Worm (Caenorhabditis elegans) whole organism, L4 larva: Measurements from ENCODE around the gene bli-6.
A peak's percentile ranks its signal among the peaks of the same experiment; 100 is the strongest.

Experiments
- F37D6.2 ChIP-seq: sonication (generic microtip); optimal IDR thresholded peaks from 2 replicates; lab custom pipeline; 2016; ENCODE audit warnings: mild to moderate bottlenecking, missing genetic modification characterization, missing compliant biosample characterization
- T20F7.1 ChIP-seq: fragments of 200-800 bp; sonication (Bioruptor generic); optimal IDR thresholded peaks from 2 replicates; lab custom pipeline; 2018; ENCODE audit warnings: mild to moderate bottlenecking, missing genetic modification characterization, missing compliant biosample characterization
- aly-2 ChIP-seq: sonication (generic microtip); optimal IDR thresholded peaks from 2 replicates; lab custom pipeline; 2018; ENCODE audit warnings: missing biosample characterization, missing genetic modification characterization
- attf-4 ChIP-seq: sonication (generic microtip); optimal IDR thresholded peaks from 3 replicates; lab custom pipeline; 2017; ENCODE audit warnings: missing biosample characterization, missing genetic modification characterization
- ceh-20 ChIP-seq: fragments of 200-800 bp; sonication (Bioruptor generic); IDR thresholded peaks from 2 replicates; pipeline ENCODE4 v1.3.6; 2022; ENCODE audit warnings: missing genetic modification reagents, missing genetic modification characterization, missing compliant biosample characterization
- ceh-62 ChIP-seq: sonication (generic microtip); optimal IDR thresholded peaks from 2 replicates; lab custom pipeline; 2017; ENCODE audit warnings: missing biosample characterization, missing genetic modification characterization
- cey-2 ChIP-seq: sonication (generic microtip); optimal IDR thresholded peaks from 3 replicates; lab custom pipeline; 2017; ENCODE audit warnings: missing genetic modification characterization, mild to moderate bottlenecking, missing compliant biosample characterization, antibody characterized with exemption, borderline replicate concordance; ENCODE audit not compliant: insufficient read depth
- ctbp-1 ChIP-seq: fragments of 200-800 bp; sonication (Bioruptor generic); IDR thresholded peaks from 2 replicates; pipeline ENCODE4 v1.3.6; 2022; ENCODE audit warnings: missing genetic modification reagents, missing genetic modification characterization, missing compliant biosample characterization
- daf-16 ChIP-seq, 3 experiments: sonication (generic microtip); optimal IDR thresholded peaks; 2 replicates each; lab custom pipeline; 2016 to 2017; ENCODE audit warnings: missing genetic modification characterization in 3 of 3, missing genetic modification reagents in 3 of 3, mild to moderate bottlenecking in 2 of 3, missing compliant biosample characterization in 2 of 3, missing biosample characterization in 1 of 3, moderate library complexity in 1 of 3
- dmd-8 ChIP-seq: fragments of 200-800 bp; sonication (Bioruptor generic); IDR thresholded peaks from 2 replicates; pipeline ENCODE4 v1.3.6; 2022; ENCODE audit warnings: missing genetic modification characterization, missing compliant biosample characterization
- dmd-9 ChIP-seq: fragments of 200-800 bp; sonication (Bioruptor generic); IDR thresholded peaks from 2 replicates; pipeline ENCODE4 v1.3.6; 2022; ENCODE audit warnings: missing genetic modification reagents, missing genetic modification characterization, missing compliant biosample characterization
- dpl-1 ChIP-seq: fragments of 150-350 bp; optimal IDR thresholded peaks from 2 replicates; lab custom pipeline; 2014; ENCODE audit warnings: missing biosample characterization, missing genetic modification reagents, missing genetic modification characterization
- duxl-1 ChIP-seq: sonication (generic microtip); optimal IDR thresholded peaks from 2 replicates; lab custom pipeline; 2016; ENCODE audit warnings: mild to moderate bottlenecking, missing genetic modification characterization, moderate library complexity, missing compliant biosample characterization; ENCODE audit not compliant: poor library complexity
- fkh-10 ChIP-seq: fragments of 150-350 bp; optimal IDR thresholded peaks from 2 replicates; lab custom pipeline; 2014; ENCODE audit warnings: missing biosample characterization, missing genetic modification reagents, missing genetic modification characterization
- hlh-30 ChIP-seq: sonication (generic microtip); optimal IDR thresholded peaks from 2 replicates; lab custom pipeline; 2017; ENCODE audit warnings: antibody characterized with exemption, mild to moderate bottlenecking, missing genetic modification characterization, missing compliant biosample characterization; ENCODE audit not compliant: insufficient read depth
- lin-1 ChIP-seq: fragments of 200-800 bp; sonication (Bioruptor generic); IDR thresholded peaks from 2 replicates; pipeline ENCODE4 v1.3.6; 2022; ENCODE audit warnings: missing genetic modification reagents, missing genetic modification characterization, missing compliant biosample characterization
- lin-39 ChIP-seq: fragments of 150-350 bp; optimal IDR thresholded peaks from 2 replicates; lab custom pipeline; 2014; ENCODE audit warnings: missing biosample characterization, missing genetic modification reagents, missing genetic modification characterization
- lsy-2 ChIP-seq, 2 experiments: fragments of 150-350 bp in 1 of 2; sonication (generic microtip) in 1 of 2; optimal IDR thresholded peaks; 2 replicates each; lab custom pipeline; 2014 to 2017; ENCODE audit warnings: missing biosample characterization in 2 of 2, missing genetic modification characterization in 2 of 2
- madf-5 ChIP-seq, 2 experiments: fragments of 200-800 bp; sonication (Bioruptor generic); IDR thresholded peaks; 2 replicates each; pipeline ENCODE4 v1.3.6; 2022; ENCODE audit warnings: missing compliant biosample characterization in 2 of 2, missing genetic modification characterization in 2 of 2
- nhr-102 ChIP-seq: sonication (generic microtip); optimal IDR thresholded peaks from 2 replicates; lab custom pipeline; 2016; ENCODE audit warnings: mild to moderate bottlenecking, missing genetic modification characterization, moderate library complexity, missing compliant biosample characterization
- nhr-11 ChIP-seq: fragments of 150-350 bp; optimal IDR thresholded peaks from 2 replicates; lab custom pipeline; 2014; ENCODE audit warnings: missing biosample characterization, missing genetic modification characterization
- nhr-111 ChIP-seq: fragments of 200-800 bp; sonication (Bioruptor generic); optimal IDR thresholded peaks from 2 replicates; lab custom pipeline; 2018; ENCODE audit warnings: mild to moderate bottlenecking, missing genetic modification characterization, missing compliant biosample characterization
- nhr-25 ChIP-seq: sonication (generic microtip); optimal IDR thresholded peaks from 2 replicates; lab custom pipeline; 2017; ENCODE audit warnings: missing genetic modification characterization, mild to moderate bottlenecking, missing compliant biosample characterization, antibody characterized with exemption, moderate library complexity, borderline replicate concordance; ENCODE audit not compliant: insufficient read depth
- nhr-42 ChIP-seq: fragments of 200-800 bp; sonication (Bioruptor generic); IDR thresholded peaks from 2 replicates; pipeline ENCODE4 v1.3.6; 2022; ENCODE audit warnings: missing genetic modification characterization, missing compliant biosample characterization
- nhr-6 ChIP-seq: fragments of 150-350 bp; optimal IDR thresholded peaks from 2 replicates; lab custom pipeline; 2014; ENCODE audit warnings: missing biosample characterization, missing genetic modification characterization
- set-16 ChIP-seq: fragments of 200-800 bp; sonication (Bioruptor generic); IDR thresholded peaks from 2 replicates; pipeline ENCODE4 v1.3.6; 2022; ENCODE audit warnings: missing genetic modification reagents, missing genetic modification characterization, missing compliant biosample characterization
- snpc-1.2 ChIP-seq: fragments of 200-800 bp; sonication (Bioruptor generic); IDR thresholded peaks from 2 replicates; pipeline ENCODE4 v1.3.6; 2022; ENCODE audit warnings: missing genetic modification reagents, missing genetic modification characterization, missing compliant biosample characterization
- tag-97 ChIP-seq: fragments of 200-800 bp; sonication (Bioruptor generic); IDR thresholded peaks from 2 replicates; pipeline ENCODE4 v1.3.6; 2022; ENCODE audit warnings: missing genetic modification characterization, missing compliant biosample characterization
- tra-1 ChIP-seq: fragments of 200-800 bp; sonication (Bioruptor generic); IDR thresholded peaks from 2 replicates; pipeline ENCODE4 v1.3.6; 2022; ENCODE audit warnings: missing genetic modification reagents, missing genetic modification characterization, missing compliant biosample characterization
- unc-62 ChIP-seq, 3 experiments: fragments of 150-350 bp in 1 of 3; sonication (generic microtip); optimal IDR thresholded peaks in 2 of 3; peaks in 1 of 3; 1 replicate in 1 of 3; 2 replicates in 2 of 3; lab custom pipeline; 2014 to 2017; ENCODE audit warnings: missing biosample characterization in 3 of 3, missing genetic modification characterization in 3 of 3, missing genetic modification reagents in 3 of 3, missing genotype in 1 of 3

bli-6 gene

DNA sequence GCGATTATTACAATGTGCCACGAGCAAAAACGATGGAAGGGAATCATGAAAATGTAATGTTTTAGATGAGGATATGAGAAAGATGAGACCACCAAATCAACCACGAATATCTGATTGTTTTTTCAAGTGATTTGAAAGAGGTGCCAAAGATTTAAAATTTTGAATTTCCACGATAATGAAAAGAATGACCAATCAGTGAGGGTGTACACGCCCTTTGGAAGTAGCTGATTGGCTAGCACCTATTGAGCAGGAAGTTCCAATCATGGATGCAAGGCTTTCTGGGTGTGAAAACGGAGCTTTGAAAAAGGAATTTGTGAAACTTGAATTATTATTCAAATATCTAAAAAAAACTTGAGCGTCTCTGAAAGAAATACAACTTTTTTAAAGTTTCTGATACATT lies 14.7 kb downstream of the bli-6 start:
- no peak for TF ChIP-seq dpl-1 (GFP tag; lab: Kevin White, UChicago)
- TF ChIP-seq ceh-62 (tag; lab: Kevin White, UChicago), result no peak
- TF ChIP-seq unc-62 (GFP tag; optimal IDR thresholded peaks at IDR 0.05 in 1 of 2; lab: Kevin White, UChicago), result peak in 1 of 2 experiments; percentile 15
- TF ChIP-seq unc-62 (tag; optimal IDR thresholded peaks at IDR 0.05; lab: Kevin White, UChicago), result no peak

ce11 chrIV:6393329-6393728 lies 16.5 kb downstream of the bli-6 start:
- TF ChIP-seq daf-16 (GFP tag; optimal IDR thresholded peaks at IDR 0.05; lab: Kevin White, UChicago) (peak in 1 of 2 experiments; percentile 46), daf-16 (tag; optimal IDR thresholded peaks at IDR 0.05; lab: Kevin White, UChicago) (no peak), unc-62 (GFP tag; optimal IDR thresholded peaks at IDR 0.05 in 1 of 2; lab: Kevin White, UChicago) (peak in 1 of 2 experiments; percentile 96), unc-62 (tag; optimal IDR thresholded peaks at IDR 0.05; lab: Kevin White, UChicago) (no peak), hlh-30 (tag; lab: Kevin White, UChicago) (peak; percentile 4), nhr-11 (tag; lab: Kevin White, UChicago) (peak; percentile 74), ctbp-1 (0 out of 2 replicates have a peak, but pooled peaks have one; percentile 20), lin-39 (tag; lab: Kevin White, UChicago) (no peak), nhr-42 (no peak), nhr-6 (tag; lab: Kevin White, UChicago) (no peak)

DNA sequence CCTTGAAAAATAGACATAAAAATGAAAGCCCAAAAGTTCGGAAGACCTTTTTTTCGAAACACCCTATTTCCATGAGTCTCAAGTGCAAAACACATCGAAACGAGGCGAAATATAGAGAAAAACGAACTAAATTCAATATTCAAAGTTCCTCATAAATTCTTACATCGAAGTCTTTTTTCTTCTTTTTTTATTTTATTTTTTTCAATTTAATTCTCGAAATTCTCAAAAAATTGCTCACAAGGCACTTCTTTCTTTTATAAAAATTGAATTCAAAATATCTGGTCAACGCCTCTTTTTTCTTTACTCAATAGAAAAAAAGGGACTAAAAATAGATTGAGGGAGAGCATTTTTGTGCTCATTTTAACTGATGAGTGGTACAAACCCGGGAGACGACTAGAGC lies 18.3 kb downstream of the bli-6 start:
- TF ChIP-seq lin-1, result no peak
- no peak for TF ChIP-seq unc-62 (GFP tag; optimal IDR thresholded peaks at IDR 0.05 in 1 of 2; lab: Kevin White, UChicago)
- no peak for TF ChIP-seq unc-62 (tag; optimal IDR thresholded peaks at IDR 0.05; lab: Kevin White, UChicago)
- peak; percentile 27 for TF ChIP-seq fkh-10
- no peak for TF ChIP-seq aly-2 (tag; lab: Kevin White, UChicago)

ce11 chrIV:6402386-6402905 lies 25.6 kb downstream of the bli-6 start, which contains the start of gene sfrp-1:
Gene sfrp-1, minus strand, starts transcription at chrIV:6402436.
- no peak for TF ChIP-seq tag-97
- TF ChIP-seq attf-4 (tag; lab: Kevin White, UChicago), result no peak
- no peak for TF ChIP-seq nhr-111 (GFP tag; lab: Kevin White, UChicago)
- no peak for TF ChIP-seq nhr-102 (tag; lab: Kevin White, UChicago)
- no peak for TF ChIP-seq cey-2 (tag; lab: Kevin White, UChicago)
- no peak for TF ChIP-seq T20F7.1 (GFP tag; lab: Kevin White, UChicago)
- TF ChIP-seq lsy-2 (tag; optimal IDR thresholded peaks at IDR 0.05; lab: Kevin White, UChicago), result no peak
- no peak for TF ChIP-seq dmd-8 (GFP tag; lab: Robert Waterston, UW)
- TF ChIP-seq snpc-1.2, result no peak
- TF ChIP-seq nhr-25 (tag; lab: Kevin White, UChicago), result no peak
- TF ChIP-seq duxl-1, result no peak
- TF ChIP-seq ceh-20 (GFP tag; lab: Robert Waterston, UW), result no peak
- TF ChIP-seq, all 104 proteins: peak for 0

ce11 chrIV:6403399-6403798 lies 26.5 kb downstream of the bli-6 start:
- TF ChIP-seq dmd-9 (GFP tag; lab: Robert Waterston, UW) (no peak), tra-1 (no peak), F37D6.2 (tag; lab: Kevin White, UChicago) (no peak), set-16 (GFP tag; lab: Robert Waterston, UW) (no peak), madf-5 (GFP tag; IDR thresholded peaks at IDR 0.05; lab: Robert Waterston, UW) (no peak)
